Fruit fly (Drosophila melanogaster): ENCODE measurements around the gene Ulp1.
A peak's percentile ranks its signal among the peaks of the same experiment; 100 is the strongest.

Gene Ulp1

dm6 chrX:19193336-19193735 is 14.7 kb downstream of the Ulp1 start, which contains the start of the genes CG7914 and CG14194 (continued):
- TF ChIP-seq CG3726 (GFP tag; IDR thresholded peaks at IDR 0.05) (no peak), CG34376 (GFP tag; optimal IDR thresholded peaks at IDR 0.05) (peak; percentile 2), CG9215 (GFP tag; IDR thresholded peaks at IDR 0.05) (no peak), Dad (GFP tag; optimal IDR thresholded peaks at IDR 0.05) (no peak), grn (GFP tag; optimal IDR thresholded peaks at IDR 0.05) (no peak), E2f2 (GFP tag; IDR thresholded peaks at IDR 0.05) (peak; percentile 65), slbo (GFP tag; IDR thresholded peaks at IDR 0.05) (no peak), HHEX (GFP tag; optimal IDR thresholded peaks at IDR 0.05) (no peak), CrebB (tag; optimal IDR thresholded peaks at IDR 0.05) (no peak), chinmo (GFP tag; IDR thresholded peaks at IDR 0.05; ENCODE audit: partially characterized antibody) (peak; percentile 76; the same call in 2 of the 4 replicates), CG30020 (tag; optimal IDR thresholded peaks at IDR 0.05) (peak; percentile 17), CG7556 (GFP tag; optimal IDR thresholded peaks at IDR 0.05) (no peak), grau (tag; optimal IDR thresholded peaks at IDR 0.05) (peak; percentile 14), CG7786 (GFP tag; optimal IDR thresholded peaks at IDR 0.05) (no peak), CG18011 (GFP tag; optimal IDR thresholded peaks at IDR 0.05) (peak; percentile 46), nerfin-1 (tag; optimal IDR thresholded peaks at IDR 0.05) (no peak), jigr1 (GFP tag; IDR thresholded peaks at IDR 0.05) (no peak), CG17568 (GFP tag; optimal IDR thresholded peaks at IDR 0.05) (no peak), pita (GFP tag; optimal IDR thresholded peaks at IDR 0.05) (no peak), hbn (GFP tag; IDR thresholded peaks at IDR 0.05; ENCODE audit: partially characterized antibody) (peak; percentile 69; the same call in 1 of the 2 replicates), da (GFP tag; optimal IDR thresholded peaks at IDR 0.05) (no peak), CG2129 (GFP tag; IDR thresholded peaks at IDR 0.05; ENCODE audit: partially characterized antibody) (no peak), Ravus (GFP tag; IDR thresholded peaks at IDR 0.05) (no peak), HmgD (GFP tag; optimal IDR thresholded peaks at IDR 0.05) (peak; percentile 29), Doc3 (GFP tag; IDR thresholded peaks at IDR 0.05; ENCODE audit: partially characterized antibody) (peak; percentile 63; the same call in 2 of the 3 replicates), CG13287 (GFP tag; IDR thresholded peaks at IDR 0.05; ENCODE audit: partially characterized antibody) (peak; percentile 81), Atf-2 (GFP tag; optimal IDR thresholded peaks at IDR 0.05) (no peak), CG2116 (GFP tag; optimal IDR thresholded peaks at IDR 0.05) (peak; percentile 67), CG32767 (GFP tag; IDR thresholded peaks at IDR 0.05) (no peak), onecut (GFP tag; IDR thresholded peaks at IDR 0.05) (peak; percentile 19; the same call in 1 of the 2 replicates), lola (GFP tag; optimal IDR thresholded peaks at IDR 0.05) (no peak), CG34224 (GFP tag; IDR thresholded peaks at IDR 0.05; ENCODE audit: partially characterized antibody) (peak; percentile 71; the same call in 2 of the 3 replicates), BEAF-32 (GFP tag; optimal IDR thresholded peaks at IDR 0.05) (peak; percentile 62), unc-4 (GFP tag; IDR thresholded peaks at IDR 0.05; ENCODE audit: partially characterized antibody) (peak; percentile 70), Opbp (GFP tag; IDR thresholded peaks at IDR 0.05; ENCODE audit: partially characterized antibody) (peak; percentile 87), ato (GFP tag; IDR thresholded peaks at IDR 0.05; ENCODE audit: partially characterized antibody) (peak; percentile 89), Ets97D (GFP tag; optimal IDR thresholded peaks at IDR 0.05) (peak; percentile 27), CG5180 (GFP tag; optimal IDR thresholded peaks at IDR 0.05) (no peak), trem (tag; optimal IDR thresholded peaks at IDR 0.05) (peak; percentile 55), lilli (GFP tag; optimal IDR thresholded peaks at IDR 0.05) (no peak), stwl (tag; optimal IDR thresholded peaks at IDR 0.05) (peak; percentile 56), CG11093 (GFP tag; IDR thresholded peaks at IDR 0.05) (no peak), kay (GFP tag; optimal IDR thresholded peaks at IDR 0.05) (no peak), CG16813 (GFP tag; IDR thresholded peaks at IDR 0.05; ENCODE audit: partially characterized antibody) (peak; percentile 82), scrt (GFP tag; optimal IDR thresholded peaks at IDR 0.05) (no peak), Dp (GFP tag; optimal IDR thresholded peaks at IDR 0.05) (peak; percentile 47), CG12942 (GFP tag; optimal IDR thresholded peaks at IDR 0.05) (no peak), zfh2 (GFP tag; optimal IDR thresholded peaks at IDR 0.05) (no peak), dmrt99B (tag; optimal IDR thresholded peaks at IDR 0.05) (no peak)

Data from whole organism, embryonic.